Worm (Caenorhabditis elegans): ENCODE results near the gene T19C4.24.
A peak's percentile ranks its signal among the peaks of the same experiment; 100 is the strongest.

DNA sequence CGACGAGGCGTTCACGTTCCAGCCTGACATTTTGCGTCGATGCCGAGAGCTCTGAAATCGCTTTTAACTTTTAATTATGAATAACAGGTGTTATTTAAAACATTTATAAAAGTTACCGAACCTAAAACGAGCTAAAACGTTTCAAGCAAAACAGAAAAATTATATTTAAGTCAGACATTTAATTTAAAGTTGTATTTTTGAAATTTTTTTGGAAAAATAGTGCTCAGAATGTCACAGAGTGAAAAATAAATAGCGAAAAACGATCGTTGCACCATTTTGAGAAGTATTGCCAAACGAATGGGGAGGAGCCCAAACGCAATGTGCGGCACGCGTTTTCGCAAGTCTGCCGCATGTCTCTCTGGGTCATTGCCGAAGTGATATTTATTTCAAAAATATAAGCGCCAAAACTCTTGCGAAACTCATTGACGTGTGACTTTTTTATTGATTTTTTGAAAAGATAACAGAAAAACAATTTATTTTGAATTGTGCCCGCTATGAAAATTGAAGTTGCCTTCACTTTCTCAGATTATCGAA lies 33.7 kb downstream of the T19C4.24 start, which contains the start of gene erfa-3:
- TF ChIP-seq nhr-237 (tag; optimal IDR thresholded peaks at IDR 0.05) (no peak), skn-1 (tag; optimal IDR thresholded peaks at IDR 0.05) (no peak), lsy-2 (tag; optimal IDR thresholded peaks at IDR 0.05) (peak in 1 of 2 experiments; percentile 63), nhr-25 (tag; optimal IDR thresholded peaks at IDR 0.05) (peak; percentile 66), F13H6.1 (tag; optimal IDR thresholded peaks at IDR 0.05) (peak; percentile 77), egl-27 (tag; optimal IDR thresholded peaks at IDR 0.05) (peak; percentile 33)

All from whole organism, L2 larva.